Worm (Caenorhabditis elegans): ENCODE results near the gene marg-1.
A peak's percentile ranks its signal among the peaks of the same experiment; 100 is the strongest.

marg-1 gene

DNA sequence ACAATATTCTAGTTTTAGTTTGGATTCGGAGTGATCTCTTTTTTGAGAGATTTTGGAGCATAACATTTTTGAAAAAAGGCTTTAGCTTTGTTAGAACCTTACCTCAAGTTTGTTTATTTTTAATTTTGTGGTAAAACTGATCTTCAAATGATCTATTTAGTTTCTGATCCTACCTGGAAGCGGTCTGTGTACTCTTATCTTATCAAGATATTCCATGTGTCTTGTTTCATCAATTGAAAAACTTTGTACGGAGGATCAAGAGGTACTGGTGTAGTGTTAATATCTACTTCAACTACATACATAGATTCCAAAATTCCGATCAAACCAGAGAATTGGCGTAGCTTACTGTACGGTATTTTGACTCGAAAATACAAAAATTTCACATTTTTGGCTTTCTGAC, 25.2 kb downstream of the marg-1 start:
- TF ChIP-seq tbx-11 (GFP tag; IDR thresholded peaks at IDR 0.05): no peak
- no peak for TF ChIP-seq ceh-13 (GFP tag; optimal IDR thresholded peaks at IDR 0.05)
- no peak for TF ChIP-seq hmbx-1 (tag; optimal IDR thresholded peaks at IDR 0.05)

DNA sequence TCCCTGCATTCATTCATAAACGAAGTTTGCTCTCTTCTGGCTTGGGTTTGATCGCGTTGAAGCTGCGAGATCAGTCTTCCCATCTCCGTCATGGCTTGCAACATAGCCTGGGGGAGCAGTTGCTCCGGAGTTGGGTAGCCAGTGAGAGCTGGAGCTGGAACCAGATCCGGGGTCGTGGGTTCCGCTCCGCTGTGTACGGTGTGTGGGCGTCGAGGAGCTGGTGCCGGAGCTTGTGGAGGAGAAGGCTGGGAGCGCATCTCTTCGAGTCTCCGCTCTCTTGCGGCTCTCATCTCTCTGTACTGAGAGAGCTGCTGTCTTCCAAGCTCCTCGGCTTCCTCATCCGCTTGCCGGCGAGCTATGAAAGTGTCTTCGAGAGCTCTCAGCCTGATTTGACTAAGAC, 28.5 kb downstream of the marg-1 start:
- no peak for TF ChIP-seq scrt-1 (GFP tag; IDR thresholded peaks at IDR 0.05)
- no peak for TF ChIP-seq hmg-4 (GFP tag; optimal IDR thresholded peaks at IDR 0.05)

DNA sequence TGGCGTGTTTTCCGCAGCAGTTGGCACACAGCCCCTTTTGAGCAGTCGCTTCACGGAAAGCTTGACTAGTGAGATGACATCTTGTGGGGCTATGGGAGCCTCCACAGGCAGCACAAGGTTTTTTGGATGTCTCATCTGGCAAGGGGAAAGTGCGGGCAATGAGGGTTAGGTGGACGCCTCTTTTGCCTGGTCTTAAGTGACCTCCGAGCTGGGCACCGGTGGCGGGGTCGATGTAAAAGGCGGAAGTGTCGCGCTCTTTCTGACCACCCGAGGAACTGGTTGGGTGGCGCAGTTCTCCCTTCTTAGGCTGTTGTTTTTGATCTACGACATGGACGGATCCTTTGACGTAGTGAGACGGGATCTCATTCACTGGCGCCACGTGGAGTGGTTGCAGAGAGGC, 29.6 kb downstream of the marg-1 start:
- TF ChIP-seq tbx-37 (GFP tag; conservative IDR thresholded peaks at IDR 0.05): no peak

DNA sequence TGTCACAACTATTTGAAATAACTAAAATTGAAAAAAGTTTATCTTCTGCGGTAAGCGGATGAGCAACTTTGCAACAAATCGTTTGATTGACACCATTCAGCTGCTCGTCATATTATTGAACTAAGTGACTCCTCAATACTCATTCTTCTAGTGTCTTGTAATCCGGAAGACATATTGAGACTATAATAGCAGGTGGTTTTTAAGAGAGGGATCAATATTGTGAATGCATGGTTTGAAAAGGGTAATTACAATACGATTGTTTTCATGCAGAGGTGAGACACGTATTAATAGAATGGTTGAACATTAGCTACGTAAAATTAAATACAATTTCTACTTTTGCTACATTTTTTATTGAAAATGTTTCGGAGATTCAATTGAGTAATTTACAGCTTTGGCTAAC, 37.8 kb downstream of the marg-1 start:
- no peak for TF ChIP-seq scrt-1 (GFP tag; IDR thresholded peaks at IDR 0.05)
- no peak for TF ChIP-seq aly-1 (tag; optimal IDR thresholded peaks at IDR 0.05)
- TF ChIP-seq hnd-1 (tag; optimal IDR thresholded peaks at IDR 0.05): no peak
- TF ChIP-seq ets-7 (tag; optimal IDR thresholded peaks at IDR 0.05): no peak
- TF ChIP-seq F13C5.2 (tag; optimal IDR thresholded peaks at IDR 0.05): no peak
- no peak for TF ChIP-seq tbx-37 (GFP tag; conservative IDR thresholded peaks at IDR 0.05)
- no peak for TF ChIP-seq sea-1 (GFP tag; conservative IDR thresholded peaks at IDR 0.05)
- no peak for TF ChIP-seq B0310.2 (tag; optimal IDR thresholded peaks at IDR 0.05)
- TF ChIP-seq tra-4 (tag; optimal IDR thresholded peaks at IDR 0.05): no peak
- TF ChIP-seq ama-1 (optimal IDR thresholded peaks at IDR 0.05): no peak
- TF ChIP-seq ceh-36 (tag; optimal IDR thresholded peaks at IDR 0.05): no peak
- no peak for TF ChIP-seq flt-1 (GFP tag; IDR thresholded peaks at IDR 0.05)
- no peak for TF ChIP-seq hmbx-1 (tag; optimal IDR thresholded peaks at IDR 0.05)
- no peak for TF ChIP-seq tbx-11 (GFP tag; IDR thresholded peaks at IDR 0.05)
- TF ChIP-seq hmg-4 (GFP tag; optimal IDR thresholded peaks at IDR 0.05): no peak
- TF ChIP-seq pes-1 (GFP tag; IDR thresholded peaks at IDR 0.05): no peak
- no peak for TF ChIP-seq ceh-13 (GFP tag; optimal IDR thresholded peaks at IDR 0.05)

DNA sequence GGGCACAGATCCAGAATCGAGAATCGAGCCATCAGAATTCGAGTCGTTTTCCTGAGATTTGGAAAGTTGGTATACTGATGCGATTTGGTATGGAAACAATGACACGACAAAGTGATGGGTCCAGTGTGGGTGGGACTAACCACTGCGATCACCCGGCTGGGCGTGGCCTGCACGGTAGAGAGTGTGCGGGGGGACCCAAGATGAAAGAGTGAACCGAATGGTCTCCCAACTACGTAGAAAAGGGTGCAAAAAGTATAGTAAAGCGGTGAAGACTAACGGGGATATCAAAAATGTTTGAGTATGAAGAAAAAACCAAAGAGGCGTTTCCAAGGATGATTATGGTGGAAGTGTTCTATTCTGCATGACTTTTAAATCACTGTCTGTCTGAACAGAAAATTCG, 38.7 kb downstream of the marg-1 start, which contains the start of gene fkh-2:
Gene fkh-2 (minus strand): TSS at position 101 of the 400 bp plus-strand sequence.
- TF ChIP-seq scrt-1 (GFP tag; IDR thresholded peaks at IDR 0.05) (no peak), tbx-11 (GFP tag; IDR thresholded peaks at IDR 0.05) (no peak), ceh-36 (tag; optimal IDR thresholded peaks at IDR 0.05) (no peak)

DNA sequence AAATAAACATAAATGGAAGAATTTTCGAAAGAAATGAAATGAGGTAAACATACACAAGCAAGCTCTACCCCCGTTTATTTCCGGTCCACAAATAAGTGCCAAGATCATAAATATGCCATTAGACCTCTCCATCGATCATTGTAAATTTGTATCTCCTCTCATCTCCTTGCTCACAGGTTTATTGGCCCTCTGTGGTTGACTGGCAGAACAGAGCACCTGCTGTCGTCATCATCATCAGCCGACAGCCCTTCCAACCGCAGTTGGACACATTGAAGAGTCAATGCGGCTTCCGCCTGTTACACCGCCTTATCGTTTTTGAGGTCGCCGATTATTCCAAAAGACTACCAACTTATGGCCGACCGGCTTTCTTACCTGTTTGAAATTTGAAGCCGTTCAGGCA, 42.3 kb downstream of the marg-1 start:
- TF ChIP-seq ets-7 (tag; optimal IDR thresholded peaks at IDR 0.05) (peak; percentile 20), hmbx-1 (tag; optimal IDR thresholded peaks at IDR 0.05) (no peak), aly-1 (tag; optimal IDR thresholded peaks at IDR 0.05) (no peak), pes-1 (GFP tag; IDR thresholded peaks at IDR 0.05) (no peak)

DNA sequence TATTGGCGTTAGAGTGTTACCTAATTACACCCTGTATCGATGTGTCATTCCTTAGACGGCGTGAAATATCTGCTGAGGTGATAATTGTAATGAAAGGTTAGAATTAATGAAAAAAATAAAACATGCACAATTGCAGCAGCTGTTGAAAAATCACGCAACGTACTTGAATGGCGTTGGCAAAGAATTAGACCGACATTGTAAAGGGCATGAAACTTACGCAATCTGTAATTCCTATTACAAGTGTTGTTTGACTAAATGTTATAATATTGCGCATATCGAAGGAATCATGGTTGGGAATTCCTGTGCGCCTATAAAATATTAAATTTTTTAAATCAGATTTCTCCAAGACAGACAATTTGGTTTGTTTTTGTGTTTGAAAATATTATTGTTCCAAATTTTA, 47.2 kb downstream of the marg-1 start, which contains the start of gene tag-18:
Gene tag-18 (minus strand): TSS at position 305 of the 400 bp plus-strand sequence.
- TF ChIP-seq tbx-11 (GFP tag; IDR thresholded peaks at IDR 0.05): no peak
- TF ChIP-seq tbx-37 (GFP tag; conservative IDR thresholded peaks at IDR 0.05): no peak
- no peak for TF ChIP-seq ama-1 (optimal IDR thresholded peaks at IDR 0.05)
- TF ChIP-seq flt-1 (GFP tag; IDR thresholded peaks at IDR 0.05): no peak
- TF ChIP-seq F13C5.2 (tag; optimal IDR thresholded peaks at IDR 0.05): no peak
- TF ChIP-seq tra-4 (tag; optimal IDR thresholded peaks at IDR 0.05): no peak
- TF ChIP-seq hnd-1 (tag; optimal IDR thresholded peaks at IDR 0.05): no peak
- TF ChIP-seq sea-1 (GFP tag; conservative IDR thresholded peaks at IDR 0.05): no peak
- no peak for TF ChIP-seq pes-1 (GFP tag; IDR thresholded peaks at IDR 0.05)
- no peak for TF ChIP-seq hmg-4 (GFP tag; optimal IDR thresholded peaks at IDR 0.05)
- no peak for TF ChIP-seq scrt-1 (GFP tag; IDR thresholded peaks at IDR 0.05)
- TF ChIP-seq B0310.2 (tag; optimal IDR thresholded peaks at IDR 0.05): no peak
- no peak for TF ChIP-seq ets-7 (tag; optimal IDR thresholded peaks at IDR 0.05)
- no peak for TF ChIP-seq hmbx-1 (tag; optimal IDR thresholded peaks at IDR 0.05)
- no peak for TF ChIP-seq aly-1 (tag; optimal IDR thresholded peaks at IDR 0.05)
- no peak for TF ChIP-seq ceh-13 (GFP tag; optimal IDR thresholded peaks at IDR 0.05)
- no peak for TF ChIP-seq ceh-36 (tag; optimal IDR thresholded peaks at IDR 0.05)

DNA sequence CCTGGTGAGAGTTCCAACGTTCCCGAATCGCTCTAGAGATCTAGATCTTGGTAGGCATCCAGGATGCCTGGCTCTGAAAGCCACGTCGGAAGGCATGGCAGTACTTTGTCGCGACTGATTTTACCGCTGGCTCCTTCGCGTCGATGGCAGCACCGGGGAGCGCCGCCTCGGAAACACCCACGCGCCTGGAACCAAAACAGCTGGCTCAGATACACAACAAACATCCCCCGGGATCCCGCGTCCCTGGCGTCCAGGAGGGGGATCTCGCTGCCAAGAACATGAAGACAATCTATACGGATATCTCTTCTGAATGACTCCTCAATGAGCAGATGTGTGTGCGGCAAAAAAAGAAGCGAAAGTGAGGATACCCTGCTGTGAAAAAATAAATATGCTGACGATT, 47.6 kb downstream of the marg-1 start:
- TF ChIP-seq B0310.2 (tag; optimal IDR thresholded peaks at IDR 0.05): no peak
- no peak for TF ChIP-seq ets-7 (tag; optimal IDR thresholded peaks at IDR 0.05)
- TF ChIP-seq tbx-37 (GFP tag; conservative IDR thresholded peaks at IDR 0.05): no peak
- TF ChIP-seq ceh-36 (tag; optimal IDR thresholded peaks at IDR 0.05): no peak
- TF ChIP-seq aly-1 (tag; optimal IDR thresholded peaks at IDR 0.05): no peak
- TF ChIP-seq sea-1 (GFP tag; conservative IDR thresholded peaks at IDR 0.05): no peak
- no peak for TF ChIP-seq F13C5.2 (tag; optimal IDR thresholded peaks at IDR 0.05)
- no peak for TF ChIP-seq scrt-1 (GFP tag; IDR thresholded peaks at IDR 0.05)
- TF ChIP-seq hmbx-1 (tag; optimal IDR thresholded peaks at IDR 0.05): no peak
- TF ChIP-seq hmg-4 (GFP tag; optimal IDR thresholded peaks at IDR 0.05): no peak
- no peak for TF ChIP-seq hnd-1 (tag; optimal IDR thresholded peaks at IDR 0.05)
- TF ChIP-seq flt-1 (GFP tag; IDR thresholded peaks at IDR 0.05): no peak
- TF ChIP-seq ama-1 (optimal IDR thresholded peaks at IDR 0.05): no peak
- TF ChIP-seq tra-4 (tag; optimal IDR thresholded peaks at IDR 0.05): no peak
- TF ChIP-seq pes-1 (GFP tag; IDR thresholded peaks at IDR 0.05): no peak
- TF ChIP-seq tbx-11 (GFP tag; IDR thresholded peaks at IDR 0.05): no peak
- TF ChIP-seq ceh-13 (GFP tag; optimal IDR thresholded peaks at IDR 0.05): no peak

DNA sequence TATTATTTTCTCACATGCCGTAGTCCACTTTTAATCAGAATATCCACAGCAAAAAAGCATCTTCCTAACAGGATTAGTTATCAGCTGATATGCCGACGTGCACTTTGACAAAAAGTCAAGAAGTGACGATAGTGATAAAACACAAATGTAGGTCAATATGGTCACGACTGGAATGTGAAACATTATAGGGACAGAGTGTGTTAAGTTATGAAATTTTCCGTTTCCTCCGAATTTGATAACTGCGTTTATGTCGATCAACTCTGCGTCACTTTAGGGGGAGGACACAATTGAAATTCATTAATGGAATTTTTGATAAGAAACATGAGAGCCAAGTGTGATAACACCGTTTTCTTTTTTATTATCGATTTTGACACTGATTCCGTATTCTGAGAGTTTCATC, 52.0 kb downstream of the marg-1 start, which contains the start of gene aex-4:
Gene aex-4 (plus strand): TSS at position 312 of the 400 bp plus-strand sequence.
- TF ChIP-seq ceh-13 (GFP tag; optimal IDR thresholded peaks at IDR 0.05) (no peak), ets-7 (tag; optimal IDR thresholded peaks at IDR 0.05) (no peak), hmg-4 (GFP tag; optimal IDR thresholded peaks at IDR 0.05) (no peak), tra-4 (tag; optimal IDR thresholded peaks at IDR 0.05) (no peak), flt-1 (GFP tag; IDR thresholded peaks at IDR 0.05) (no peak), sea-1 (GFP tag; conservative IDR thresholded peaks at IDR 0.05) (no peak), tbx-37 (GFP tag; conservative IDR thresholded peaks at IDR 0.05) (no peak), B0310.2 (tag; optimal IDR thresholded peaks at IDR 0.05) (no peak), scrt-1 (GFP tag; IDR thresholded peaks at IDR 0.05) (no peak), F13C5.2 (tag; optimal IDR thresholded peaks at IDR 0.05) (no peak), ama-1 (optimal IDR thresholded peaks at IDR 0.05) (no peak), aly-1 (tag; optimal IDR thresholded peaks at IDR 0.05) (no peak), hmbx-1 (tag; optimal IDR thresholded peaks at IDR 0.05) (no peak), hnd-1 (tag; optimal IDR thresholded peaks at IDR 0.05) (no peak), pes-1 (GFP tag; IDR thresholded peaks at IDR 0.05) (no peak)

Data from whole organism, early embryonic.